Worm (Caenorhabditis elegans): ENCODE results near the gene srx-67.

Gene srx-67

DNA sequence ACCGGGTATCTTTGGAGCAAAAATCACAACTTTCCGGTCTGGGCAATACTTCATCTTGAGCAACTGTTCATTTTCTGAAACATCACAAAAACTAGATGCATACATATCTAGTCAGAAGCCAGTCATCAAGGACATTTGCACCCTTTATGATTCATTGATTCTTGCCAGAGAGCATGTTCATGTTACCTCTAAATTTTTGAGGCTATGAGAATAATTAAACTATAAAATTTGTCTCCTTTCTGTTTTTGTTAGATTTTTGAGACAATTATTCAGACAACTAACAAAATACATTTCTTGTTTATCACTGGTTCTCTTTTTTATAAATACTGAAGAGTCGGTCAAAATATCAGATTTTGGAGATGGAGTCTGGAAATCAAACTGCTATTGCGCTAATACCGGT, at the start of gene srx-67:
Gene srx-67, plus strand, starts transcription at position 301 of the 400 bp plus-strand sequence.
- TF ChIP-seq unc-62 (GFP tag; optimal IDR thresholded peaks at IDR 0.05) = no peak

- no peak for TF ChIP-seq unc-62 (GFP tag; optimal IDR thresholded peaks at IDR 0.05)
Measured at ce11 chrV:3868905-3869304, 47.7 kb upstream of the srx-67 start, which contains the start of gene nhr-157. Gene nhr-157, minus strand, starts transcription at chrV:3869005.

DNA sequence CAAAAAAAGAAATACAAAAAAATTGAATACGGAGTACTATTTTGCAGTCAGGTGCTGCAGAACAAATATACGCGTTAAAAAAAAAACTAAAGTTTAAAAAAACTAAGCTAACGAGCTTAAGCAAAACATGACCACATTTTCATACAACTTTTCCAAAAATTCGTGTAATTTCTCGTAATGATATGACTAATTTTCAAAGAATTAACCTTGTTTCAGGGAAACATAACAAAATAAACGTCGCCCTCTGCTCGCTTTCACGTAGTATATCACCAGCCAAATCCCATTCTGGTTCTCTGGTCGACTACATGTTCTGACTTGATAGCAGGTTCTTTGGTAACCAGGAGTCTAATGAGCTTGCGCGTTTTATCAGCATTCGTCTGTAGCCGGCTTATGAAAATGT, 46.2 kb upstream of the srx-67 start:
- TF ChIP-seq unc-62 (GFP tag; optimal IDR thresholded peaks at IDR 0.05) = no peak

DNA sequence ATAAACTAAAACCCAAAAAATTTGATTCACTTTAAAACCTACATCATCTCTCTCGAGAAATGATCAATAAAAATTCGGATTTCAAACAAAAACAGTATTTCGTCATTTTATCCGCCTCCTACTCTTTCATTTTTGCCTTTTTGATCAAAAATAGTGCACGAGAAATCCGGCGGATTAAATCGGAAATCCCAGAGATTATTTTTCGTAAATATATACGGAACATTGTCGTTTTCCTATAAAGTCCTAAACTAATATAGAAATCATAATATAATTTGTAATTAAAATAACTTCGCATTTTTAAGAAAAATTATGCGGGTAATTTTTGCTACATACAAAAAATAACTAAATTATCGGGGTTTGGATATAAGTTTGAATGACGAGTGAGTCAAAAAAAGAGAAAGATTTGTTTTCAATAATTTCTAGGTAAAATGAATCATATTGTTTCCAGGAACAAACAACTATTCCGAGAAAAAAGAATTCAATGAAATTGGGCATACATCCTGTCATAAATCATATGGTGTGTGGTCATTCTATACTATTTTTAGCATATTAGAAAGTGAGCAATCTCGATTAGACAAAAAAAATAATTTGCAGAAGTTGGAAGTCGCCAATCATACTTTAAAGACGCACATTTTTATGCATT, 42.4 kb upstream of the srx-67 start, which contains the start of gene nhr-158:
Gene nhr-158, minus strand, starts transcription at position 51 of the 643 bp plus-strand sequence.
- no peak for TF ChIP-seq unc-62 (GFP tag; optimal IDR thresholded peaks at IDR 0.05)

DNA sequence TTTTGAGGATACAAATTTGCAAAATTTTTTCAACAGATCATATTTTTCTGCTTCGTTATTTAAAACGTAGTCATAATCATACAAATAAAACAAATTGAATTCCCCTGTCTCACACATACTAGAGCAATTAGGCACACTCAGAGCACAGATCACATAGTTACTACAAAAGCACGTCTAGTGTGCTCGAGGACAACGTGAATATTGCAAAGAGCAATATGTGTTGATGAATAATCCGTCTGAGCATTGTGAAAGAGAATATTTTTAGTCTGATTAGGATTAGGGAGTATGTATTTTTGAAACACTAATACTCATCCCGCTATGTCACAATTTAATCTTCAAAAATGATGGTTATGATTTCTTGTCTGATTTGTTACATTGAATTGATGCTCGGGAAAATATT, 39.3 kb upstream of the srx-67 start:
- no peak for TF ChIP-seq unc-62 (GFP tag; optimal IDR thresholded peaks at IDR 0.05)

DNA sequence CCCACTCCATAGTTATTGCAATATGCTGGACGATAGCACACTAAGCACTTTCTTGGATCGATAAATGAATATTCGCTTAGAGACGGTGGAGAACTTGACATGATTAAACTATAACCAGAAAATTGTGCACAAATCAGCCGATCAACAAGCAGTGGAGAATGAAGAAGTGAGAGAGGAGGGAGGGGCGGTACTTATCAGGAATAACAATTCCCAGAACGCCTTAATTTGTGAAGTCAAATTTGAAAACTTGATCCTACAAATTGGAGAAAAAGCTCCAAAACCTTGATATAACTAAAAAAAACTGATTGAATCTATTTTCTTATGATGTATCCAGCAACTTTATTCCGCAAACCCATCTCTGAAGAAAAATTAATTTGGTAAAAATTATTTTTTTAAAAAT, 38.4 kb upstream of the srx-67 start, which contains the start of gene nhr-159:
Gene nhr-159, minus strand, starts transcription at position 101 of the 400 bp plus-strand sequence.
- TF ChIP-seq unc-62 (GFP tag; optimal IDR thresholded peaks at IDR 0.05) = no peak

- no peak for TF ChIP-seq unc-62 (GFP tag; optimal IDR thresholded peaks at IDR 0.05)
Measured at ce11 chrV:3884550-3884949, 32.0 kb upstream of the srx-67 start.

DNA sequence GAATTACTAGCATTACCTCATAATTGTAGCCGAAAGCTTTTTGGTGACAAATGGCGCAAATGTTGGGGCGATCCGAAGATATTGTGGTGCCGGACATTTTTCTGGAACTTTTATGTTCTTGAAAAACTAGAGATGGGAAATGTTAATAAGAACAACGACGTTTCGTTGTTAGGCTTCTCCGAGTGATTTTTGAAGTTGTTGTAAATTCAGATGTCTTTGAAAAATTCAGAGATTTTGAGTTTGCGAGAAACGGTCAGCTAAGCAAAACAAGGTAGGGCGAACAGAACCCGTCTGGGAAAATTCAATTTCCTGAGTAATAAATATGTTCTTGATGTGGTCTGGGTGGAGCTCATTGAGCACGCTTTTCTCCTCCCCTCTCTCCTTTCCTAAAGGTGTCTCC, 30.5 kb upstream of the srx-67 start, which contains the start of gene nhr-124:
Gene nhr-124, minus strand, starts transcription at position 101 of the 400 bp plus-strand sequence.
- TF ChIP-seq unc-62 (GFP tag; optimal IDR thresholded peaks at IDR 0.05) = no peak

DNA sequence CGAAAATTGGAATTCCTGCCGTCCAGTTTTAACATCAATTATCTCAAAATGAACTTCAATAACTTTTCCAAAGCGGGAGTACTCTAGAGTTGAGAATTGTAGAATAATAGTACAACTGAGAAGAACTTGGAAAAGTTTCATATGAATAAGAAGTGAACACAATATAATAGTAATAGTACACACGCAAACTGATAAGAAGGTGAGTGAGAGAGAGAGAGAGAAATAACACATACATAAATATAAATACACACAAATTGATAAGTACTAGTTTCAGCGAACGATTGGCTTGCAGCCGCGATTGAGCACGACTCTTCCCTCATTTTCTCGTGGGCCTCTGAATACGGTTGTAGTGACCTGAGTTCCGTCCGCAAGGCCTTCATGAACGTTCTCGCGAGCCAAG, 27.5 kb upstream of the srx-67 start, which contains the start of gene C17E7.13:
Gene C17E7.13, minus strand, starts transcription at position 176 of the 400 bp plus-strand sequence.
- no peak for TF ChIP-seq unc-62 (GFP tag; optimal IDR thresholded peaks at IDR 0.05)

DNA sequence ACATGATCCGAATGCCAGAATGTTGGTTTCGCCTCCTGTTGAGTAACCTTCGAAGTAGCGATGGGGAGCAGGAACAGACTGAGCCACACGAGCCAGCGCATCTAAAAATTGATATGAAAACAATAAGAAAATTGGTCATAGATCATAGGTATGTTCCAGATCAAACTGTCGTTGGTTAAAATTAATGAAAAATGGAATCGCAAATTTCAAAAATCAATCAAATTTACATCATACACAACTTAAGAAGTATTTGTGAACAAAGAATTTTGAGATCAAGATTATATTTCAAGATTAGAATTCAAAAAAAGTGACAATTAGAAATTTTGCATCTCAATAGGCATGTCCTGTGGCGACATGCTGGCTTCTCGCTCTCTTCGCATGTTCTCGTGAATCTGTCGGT, 25.8 kb upstream of the srx-67 start, which contains the start of gene C17E7.9:
Gene C17E7.9, minus strand, starts transcription at position 101 of the 400 bp plus-strand sequence.
- TF ChIP-seq unc-62 (GFP tag; optimal IDR thresholded peaks at IDR 0.05) = no peak

- TF ChIP-seq unc-62 (GFP tag; optimal IDR thresholded peaks at IDR 0.05) = no peak
Measured at ce11 chrV:3891919-3892318, 24.7 kb upstream of the srx-67 start, which contains the start of gene C17E7.12. Gene C17E7.12, minus strand, starts transcription at chrV:3892019.

- TF ChIP-seq unc-62 (GFP tag; optimal IDR thresholded peaks at IDR 0.05) = no peak
Measured at ce11 chrV:3892361-3892904, 24.1 kb upstream of the srx-67 start, which contains the start of gene C17E7.4. Gene C17E7.4, plus strand, starts transcription at chrV:3892854.

DNA sequence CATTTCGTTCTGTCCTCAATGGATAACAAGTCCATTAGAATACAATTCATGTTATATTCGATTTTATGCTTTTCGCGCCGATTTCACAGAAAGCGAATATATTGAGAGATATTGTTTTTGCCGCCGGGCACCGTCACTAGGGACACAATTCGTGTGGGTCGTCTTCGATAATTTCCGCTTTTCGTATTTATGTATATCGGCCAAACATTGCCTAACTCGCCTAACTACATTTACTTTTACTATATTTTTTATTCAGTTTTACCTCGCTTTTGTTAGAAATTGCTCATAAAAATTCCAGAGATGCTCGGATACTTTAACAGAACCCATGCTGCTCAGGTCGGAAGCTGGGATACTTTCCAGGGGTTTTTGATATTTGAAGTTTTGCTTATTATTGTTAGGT, 21.9 kb upstream of the srx-67 start, which contains the start of gene sre-9:
Gene sre-9, plus strand, starts transcription at position 301 of the 400 bp plus-strand sequence.
- no peak for TF ChIP-seq unc-62 (GFP tag; optimal IDR thresholded peaks at IDR 0.05)

ce11 chrV:3896018-3896417, 20.6 kb upstream of the srx-67 start:
- TF ChIP-seq unc-62 (GFP tag; optimal IDR thresholded peaks at IDR 0.05) = no peak

DNA sequence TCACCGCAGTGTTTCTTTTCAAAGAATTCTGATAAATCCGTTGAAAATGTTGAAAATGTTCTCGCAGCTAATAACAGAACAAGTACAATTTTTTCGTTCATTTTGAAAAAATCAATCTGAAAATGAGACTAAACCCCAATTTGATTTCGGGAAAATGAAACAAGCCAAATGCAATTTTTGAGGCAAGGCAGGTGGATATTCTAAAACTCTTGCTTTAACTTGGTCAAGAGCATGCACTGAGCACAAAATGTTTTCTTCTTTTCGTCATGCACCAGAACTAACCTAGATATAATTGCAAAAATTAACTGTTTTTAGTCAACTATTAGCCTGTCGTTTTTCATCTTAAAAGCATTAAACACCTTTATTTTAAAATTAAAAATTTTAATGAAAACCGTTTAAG, 16.5 kb upstream of the srx-67 start, which contains the start of gene irld-22:
Gene irld-22, minus strand, starts transcription at position 101 of the 400 bp plus-strand sequence.
- TF ChIP-seq unc-62 (GFP tag; optimal IDR thresholded peaks at IDR 0.05) = no peak

DNA sequence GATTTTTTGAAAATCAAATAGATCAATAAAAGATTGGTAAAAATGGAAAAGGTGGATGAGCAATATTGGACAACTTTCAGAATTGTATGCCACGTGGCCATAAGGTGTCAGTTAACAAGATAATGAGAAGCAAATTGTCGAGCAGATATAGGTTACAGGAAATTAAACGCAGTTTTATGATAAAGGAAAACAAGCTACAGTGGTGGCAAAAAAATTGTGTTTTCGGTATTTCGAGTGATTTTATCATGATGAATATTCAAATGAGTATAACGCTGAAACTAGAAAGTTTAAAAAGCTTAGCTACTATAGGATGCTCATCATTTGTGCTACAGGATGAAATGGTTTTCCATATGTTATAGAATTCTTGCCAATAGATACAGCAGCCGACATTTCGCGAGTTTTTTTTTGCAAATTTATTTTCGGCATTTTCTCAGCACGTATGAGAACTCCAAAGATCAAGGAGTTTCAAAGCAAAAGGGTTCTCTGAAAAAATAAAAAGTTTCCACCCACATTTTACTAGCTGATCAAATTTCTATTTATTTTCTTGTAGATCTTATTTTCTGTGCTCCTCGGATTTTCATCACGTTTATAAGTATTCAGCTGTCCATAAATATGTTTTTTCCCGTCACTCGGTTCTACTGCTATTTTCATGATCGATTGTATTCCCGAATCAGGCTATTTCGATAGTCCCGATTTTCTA, 14.0 kb upstream of the srx-67 start, which contains the start of the genes str-229 and srh-190:
Gene str-229, minus strand, starts transcription at position 101 of the 700 bp plus-strand sequence.
Gene srh-190, plus strand, starts transcription at position 650 of the 700 bp plus-strand sequence.
- no peak for TF ChIP-seq unc-62 (GFP tag; optimal IDR thresholded peaks at IDR 0.05)

Measured in whole organism, dauer.